Fruit fly (Drosophila melanogaster): Measurements from ENCODE around the gene Arl6IP1.

dm6 chr3R:16652091-16652490 is 8.7 kb downstream of the Arl6IP1 start, which contains the start of gene CG14907:
- TF ChIP-seq CTCF (optimal IDR thresholded peaks at IDR 0.05) (no peak), CG8478 (optimal IDR thresholded peaks at IDR 0.05) (no peak)
